Worm (Caenorhabditis elegans): ENCODE data around the gene smap-1.

smap-1 gene

DNA sequence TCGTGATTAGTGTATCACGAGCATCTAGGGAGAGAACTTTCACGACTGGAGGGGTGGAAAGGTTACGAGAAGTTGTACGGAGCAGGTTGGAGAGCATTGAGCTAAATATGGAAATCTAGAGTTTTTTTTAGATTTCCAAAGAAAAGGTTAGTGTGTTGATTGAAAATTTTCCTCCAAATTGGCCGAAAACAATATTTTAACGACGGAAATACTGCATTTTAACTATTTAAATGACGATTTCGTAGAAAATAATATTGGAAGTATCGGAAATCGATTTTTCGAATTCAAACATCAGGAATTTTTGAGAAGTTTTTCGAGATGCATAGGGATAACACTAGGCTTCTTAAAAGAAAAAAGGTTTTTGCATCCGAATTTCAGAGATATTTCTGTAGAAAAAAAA is 18.8 kb upstream of the smap-1 start, which contains the start of gene K01G5.10:
Gene K01G5.10, minus strand, starts transcription at position 101 of the 400 bp plus-strand sequence.
- TF ChIP-seq daf-12 (tag; optimal IDR thresholded peaks at IDR 0.05), result no peak

DNA sequence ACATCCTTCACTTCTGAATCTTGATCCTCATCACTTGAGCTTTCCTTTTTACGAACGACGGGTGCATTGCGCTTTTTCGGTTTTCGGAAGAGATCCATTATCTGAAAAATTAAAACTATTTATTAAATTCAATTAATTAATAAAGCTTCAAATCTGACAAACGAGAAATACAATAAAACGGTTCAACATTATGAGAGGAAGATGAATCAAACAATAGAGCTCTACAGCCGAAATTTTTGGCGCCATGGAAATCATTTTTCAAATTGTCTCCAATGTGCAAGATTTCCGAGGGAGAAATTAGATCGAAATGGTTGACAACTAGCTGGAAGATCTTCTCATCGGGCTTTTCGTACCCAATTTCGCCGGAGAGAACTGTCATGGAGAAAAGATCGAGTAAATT is 17.9 kb upstream of the smap-1 start, which contains the start of gene rnf-113:
Gene rnf-113, minus strand, starts transcription at position 101 of the 400 bp plus-strand sequence.
- TF ChIP-seq ztf-11 (tag; optimal IDR thresholded peaks at IDR 0.05), result no peak
- no peak for TF ChIP-seq tbx-2 (tag; optimal IDR thresholded peaks at IDR 0.05)
- no peak for TF ChIP-seq nhr-12 (tag; optimal IDR thresholded peaks at IDR 0.05)
- TF ChIP-seq fos-1 (tag; optimal IDR thresholded peaks at IDR 0.05), result no peak
- no peak for TF ChIP-seq fkh-2 (tag; optimal IDR thresholded peaks at IDR 0.05)
- no peak for TF ChIP-seq unc-39 (tag; optimal IDR thresholded peaks at IDR 0.05)

DNA sequence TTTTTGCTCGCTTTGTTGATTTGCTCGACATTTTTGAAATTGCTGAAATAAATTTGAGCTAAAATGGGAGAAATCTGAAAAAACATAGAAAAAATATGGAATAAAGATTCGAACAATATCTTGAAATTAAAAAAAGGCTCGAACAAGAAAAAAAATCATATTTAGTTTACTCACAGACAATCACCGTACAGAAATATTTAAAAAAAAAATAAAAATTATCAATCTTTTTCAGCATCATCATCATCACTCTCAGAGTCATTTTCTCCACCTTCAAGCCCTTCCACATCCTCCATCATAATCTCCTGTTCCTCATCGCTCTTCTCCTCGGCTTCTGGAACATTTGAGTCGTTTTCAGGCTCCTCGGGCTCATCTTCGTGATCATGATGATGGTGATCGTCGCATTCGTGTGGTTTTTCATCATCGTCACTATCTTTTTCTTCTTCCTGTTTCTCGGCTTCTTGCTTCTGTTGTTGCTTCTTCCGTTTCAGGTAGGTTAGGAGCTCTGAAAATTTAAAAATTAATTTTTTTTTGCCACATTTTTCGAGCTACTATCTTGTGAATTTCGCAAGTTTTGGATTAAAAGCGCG is 16.0 kb upstream of the smap-1 start, which contains the start of gene hpl-2:
Gene hpl-2, minus strand, starts transcription at position 51 of the 587 bp plus-strand sequence.
- TF ChIP-seq sea-2 (GFP tag; optimal IDR thresholded peaks at IDR 0.05) (no peak), fkh-2 (tag; optimal IDR thresholded peaks at IDR 0.05) (no peak), pha-4 (tag; optimal IDR thresholded peaks at IDR 0.05) (no peak), ama-1 (optimal IDR thresholded peaks at IDR 0.05) (no peak), nhr-11 (tag; optimal IDR thresholded peaks at IDR 0.05) (no peak)

DNA sequence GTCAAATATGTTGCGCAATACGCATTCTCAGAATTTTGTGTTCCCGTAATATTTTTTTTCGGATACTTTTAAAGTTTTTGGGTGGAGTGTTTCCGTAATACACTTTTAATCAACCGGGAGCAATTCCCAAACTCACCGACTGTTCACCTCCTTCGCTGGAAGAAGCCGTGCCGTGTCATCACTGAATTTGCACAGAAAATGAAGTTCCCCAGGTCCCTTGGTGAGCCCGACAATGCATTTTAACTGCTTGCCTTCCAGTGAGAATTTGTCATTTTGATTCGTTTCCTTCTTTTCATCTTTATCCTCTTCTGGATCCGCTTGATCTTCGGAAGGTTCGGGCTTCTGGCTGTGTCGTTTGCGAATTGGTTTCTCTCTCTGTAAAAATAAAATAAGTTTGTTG is 14.8 kb upstream of the smap-1 start:
- TF ChIP-seq ztf-11 (tag; optimal IDR thresholded peaks at IDR 0.05), result no peak
- no peak for TF ChIP-seq nhr-28 (tag; optimal IDR thresholded peaks at IDR 0.05)
- no peak for TF ChIP-seq nhr-67 (tag; optimal IDR thresholded peaks at IDR 0.05)
- TF ChIP-seq jun-1 (tag; optimal IDR thresholded peaks at IDR 0.05), result no peak
- no peak for TF ChIP-seq ama-1 (optimal IDR thresholded peaks at IDR 0.05)
- no peak for TF ChIP-seq eor-1 (tag; optimal IDR thresholded peaks at IDR 0.05)
- no peak for TF ChIP-seq nhr-23 (tag; optimal IDR thresholded peaks at IDR 0.05)
- TF ChIP-seq fos-1 (tag; optimal IDR thresholded peaks at IDR 0.05), result no peak
- no peak for TF ChIP-seq nhr-77 (tag; optimal IDR thresholded peaks at IDR 0.05)
- TF ChIP-seq elt-1 (tag; optimal IDR thresholded peaks at IDR 0.05), result no peak

DNA sequence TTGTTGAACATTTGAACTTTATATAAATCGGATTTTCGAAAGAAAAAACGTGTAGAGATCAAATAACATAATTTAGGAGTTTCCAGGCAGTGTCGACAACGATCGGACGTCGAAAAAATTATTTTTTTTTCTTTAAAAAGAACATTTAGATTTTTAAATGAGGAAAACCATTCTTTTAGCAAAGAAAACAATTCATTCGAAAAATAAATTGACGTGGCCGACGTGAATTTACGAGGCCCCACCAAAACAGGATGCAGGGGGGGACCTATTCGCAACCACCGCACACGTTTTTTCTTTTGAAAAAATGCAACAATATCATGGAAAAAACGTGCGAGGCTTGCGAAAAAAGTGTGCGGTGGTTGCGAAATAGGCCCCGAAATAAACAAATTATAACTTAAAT is 10.5 kb upstream of the smap-1 start, which contains the start of gene enu-3.6:
Gene enu-3.6, plus strand, starts transcription at position 392 of the 400 bp plus-strand sequence.
- peak; percentile 1 for TF ChIP-seq elt-2 (tag; optimal IDR thresholded peaks at IDR 0.05)

DNA sequence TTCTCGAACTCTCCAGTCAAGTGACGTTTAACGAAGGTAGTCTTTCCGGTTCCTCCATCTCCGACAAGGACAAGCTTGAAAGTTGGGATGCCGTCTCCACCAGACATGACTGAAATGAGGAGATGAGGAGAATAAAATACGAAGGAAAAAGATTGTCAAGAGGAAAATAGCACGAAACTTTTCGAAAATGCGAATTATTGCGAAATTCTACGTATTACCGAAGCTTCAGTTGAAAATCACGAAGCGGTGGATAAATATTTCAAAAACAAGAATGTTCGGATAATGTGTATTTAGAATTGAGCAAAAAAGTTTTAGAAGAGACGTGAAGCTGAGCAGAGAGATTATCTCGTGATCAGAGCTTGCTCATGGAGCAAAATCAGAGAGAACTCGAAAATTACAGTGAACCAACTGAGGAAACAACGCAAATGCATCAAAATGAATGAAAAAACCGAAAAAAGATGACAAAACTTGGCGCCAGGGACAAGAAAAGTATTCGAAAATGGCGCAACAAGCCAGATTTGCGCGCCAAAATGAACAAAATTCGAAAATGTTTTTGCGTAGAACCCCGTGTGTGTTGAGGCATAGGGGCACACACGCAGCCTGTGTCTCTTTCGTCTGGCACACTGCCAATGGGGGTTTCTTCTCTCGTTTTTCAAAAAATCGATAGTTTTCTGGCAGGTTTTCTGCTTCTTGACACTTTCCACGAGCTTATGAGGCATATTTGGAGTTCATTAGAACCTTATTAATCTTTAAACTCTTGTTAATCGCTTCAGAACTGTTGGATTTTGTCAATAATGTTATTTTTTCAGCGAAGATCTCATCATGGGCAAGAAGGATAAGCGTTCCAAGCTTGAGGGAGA is 8.3 kb upstream of the smap-1 start, which contains the start of the genes ran-1 and dkc-1:
Gene ran-1, minus strand, starts transcription at position 109 of the 860 bp plus-strand sequence.
Gene dkc-1, plus strand, starts transcription at position 810 of the 860 bp plus-strand sequence.
- TF ChIP-seq nhr-237 (tag; optimal IDR thresholded peaks at IDR 0.05) (no peak), eor-1 (tag; optimal IDR thresholded peaks at IDR 0.05) (no peak), snpc-4 (tag; optimal IDR thresholded peaks at IDR 0.05) (peak; percentile 76), ztf-11 (tag; optimal IDR thresholded peaks at IDR 0.05) (no peak), fkh-2 (tag; optimal IDR thresholded peaks at IDR 0.05) (no peak), nhr-25 (tag; optimal IDR thresholded peaks at IDR 0.05) (peak; percentile 73), nhr-28 (tag; optimal IDR thresholded peaks at IDR 0.05) (no peak), nhr-12 (tag; optimal IDR thresholded peaks at IDR 0.05) (no peak), aly-2 (tag; optimal IDR thresholded peaks at IDR 0.05) (no peak), unc-39 (tag; optimal IDR thresholded peaks at IDR 0.05) (no peak), elt-2 (tag; optimal IDR thresholded peaks at IDR 0.05) (peak; percentile 55), skn-1 (tag; optimal IDR thresholded peaks at IDR 0.05) (peak; percentile 82), pha-4 (tag; optimal IDR thresholded peaks at IDR 0.05) (peak; percentile 81), egl-5 (tag; optimal IDR thresholded peaks at IDR 0.05) (peak; percentile 59), mml-1 (tag; optimal IDR thresholded peaks at IDR 0.05) (no peak), egl-27 (tag; optimal IDR thresholded peaks at IDR 0.05) (no peak), ama-1 (optimal IDR thresholded peaks at IDR 0.05) (peak; percentile 47), nhr-11 (tag; optimal IDR thresholded peaks at IDR 0.05) (no peak), R02D3.7 (tag; optimal IDR thresholded peaks at IDR 0.05) (no peak), sea-2 (GFP tag; optimal IDR thresholded peaks at IDR 0.05) (no peak), ceh-82 (tag; optimal IDR thresholded peaks at IDR 0.05) (no peak), fos-1 (tag; optimal IDR thresholded peaks at IDR 0.05) (no peak), nhr-76 (tag; optimal IDR thresholded peaks at IDR 0.05) (no peak), lin-15B (tag; optimal IDR thresholded peaks at IDR 0.05) (peak; percentile 72), lsy-12 (tag; optimal IDR thresholded peaks at IDR 0.05) (no peak), jun-1 (tag; optimal IDR thresholded peaks at IDR 0.05) (no peak), unc-62 (GFP tag; optimal IDR thresholded peaks at IDR 0.05) (no peak), daf-12 (tag; optimal IDR thresholded peaks at IDR 0.05) (no peak), zag-1 (tag; optimal IDR thresholded peaks at IDR 0.05) (no peak), ceh-9 (tag; optimal IDR thresholded peaks at IDR 0.05) (no peak), lin-39 (tag; optimal IDR thresholded peaks at IDR 0.05) (peak; percentile 75), nhr-23 (tag; optimal IDR thresholded peaks at IDR 0.05) (peak; percentile 55), tbx-2 (tag; optimal IDR thresholded peaks at IDR 0.05) (no peak), fkh-10 (GFP tag; optimal IDR thresholded peaks at IDR 0.05) (no peak), hmg-11 (tag; optimal IDR thresholded peaks at IDR 0.05) (peak; percentile 73), nhr-77 (tag; optimal IDR thresholded peaks at IDR 0.05) (no peak)

Measured in whole organism, L3 larva.